Worm (Caenorhabditis elegans) whole organism, young adult: ENCODE data around the gene pqn-37.

Experiments used
- B0261.1 ChIP-seq: sonication (generic microtip); optimal IDR thresholded peaks from 2 replicates; lab custom pipeline; 2016; ENCODE audit warnings: mild to moderate bottlenecking, missing genetic modification characterization, moderate library complexity, missing compliant biosample characterization
- ets-4 ChIP-seq: fragments of 200-800 bp; sonication (Bioruptor generic); optimal IDR thresholded peaks from 2 replicates; lab custom pipeline; 2018; ENCODE audit warnings: mild to moderate bottlenecking, missing genetic modification characterization, missing compliant biosample characterization

DNA sequence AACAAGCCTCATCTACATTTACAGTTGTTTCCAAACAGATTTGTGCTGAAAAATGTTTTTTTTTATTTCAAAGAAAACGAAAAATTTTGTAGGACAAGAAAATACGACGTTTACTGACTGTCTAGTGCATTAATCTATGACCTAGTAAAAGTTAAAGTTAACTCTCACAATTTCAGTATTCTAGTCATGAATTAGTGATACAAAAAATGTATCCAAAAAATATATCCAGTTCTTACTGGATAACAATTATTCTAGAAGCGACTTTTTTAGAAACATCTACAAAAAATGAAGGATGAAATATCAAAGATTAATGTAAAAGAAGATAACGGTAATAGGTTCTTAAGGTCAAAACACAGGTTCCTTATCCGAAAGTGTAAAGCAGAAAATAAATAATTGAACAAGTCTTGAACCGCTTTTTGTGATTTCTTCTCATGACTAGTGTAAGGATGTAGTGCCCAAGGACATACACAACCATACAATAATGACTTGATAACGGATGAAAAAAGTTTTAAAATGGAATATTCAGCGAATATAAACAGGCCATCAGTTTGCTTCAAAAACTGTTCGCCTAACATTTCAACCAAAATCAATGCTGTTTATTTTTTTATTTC, at the start of gene pqn-37:
- TF ChIP-seq ets-4 (GFP tag; lab: Kevin White, UChicago), result no peak
- no peak for TF ChIP-seq B0261.1 (tag; lab: Kevin White, UChicago)
